Fruit fly (Drosophila melanogaster) whole organism, pupa: Measurements from ENCODE around the gene Mkp.

Experiments used
- CG10348 ChIP-seq: fragments of 200-800 bp; sonication (Bioruptor generic); IDR thresholded peaks from 2 replicates; pipeline ENCODE4 v1.3.6; 2022; ENCODE audit warnings: missing biosample characterization, missing genetic modification characterization
- CG15710 ChIP-seq: fragments of 200-800 bp; sonication (Bioruptor generic); optimal IDR thresholded peaks from 2 replicates; lab custom pipeline; 2018; ENCODE audit warnings: missing biosample characterization, mild to moderate bottlenecking, missing genetic modification characterization, moderate library complexity
- CG8159 ChIP-seq: fragments of 200-800 bp; sonication (Bioruptor generic); optimal IDR thresholded peaks from 3 replicates; lab custom pipeline; 2018; ENCODE audit warnings: missing biosample characterization, mild to moderate bottlenecking, missing genetic modification characterization, moderate library complexity
- CG9948 ChIP-seq: fragments of 200-800 bp; sonication (Bioruptor generic); optimal IDR thresholded peaks from 2 replicates; lab custom pipeline; 2018; ENCODE audit warnings: missing biosample characterization, mild to moderate bottlenecking, missing genetic modification characterization, moderate library complexity
- Ets98B ChIP-seq: fragments of 200-800 bp; sonication (Bioruptor generic); IDR thresholded peaks from 2 replicates; pipeline ENCODE4 v1.3.6; 2022; ENCODE audit warnings: missing biosample characterization, missing genetic modification characterization
- Pif1A ChIP-seq: fragments of 200-800 bp; sonication (Bioruptor generic); optimal IDR thresholded peaks from 3 replicates; lab custom pipeline; 2016; ENCODE audit warnings: missing biosample characterization, missing genetic modification characterization
- Snoo ChIP-seq: fragments of 200-800 bp; sonication (Bioruptor generic); optimal IDR thresholded peaks from 3 replicates; lab custom pipeline; 2017; ENCODE audit warnings: missing biosample characterization, mild to moderate bottlenecking, missing genetic modification characterization, inconsistent platforms
- gl ChIP-seq: fragments of 200-800 bp; sonication (Bioruptor generic); optimal IDR thresholded peaks from 2 replicates; lab custom pipeline; 2018; ENCODE audit warnings: missing biosample characterization, mild to moderate bottlenecking, missing genetic modification characterization
- rn ChIP-seq: fragments of 200-800 bp; sonication (Bioruptor generic); IDR thresholded peaks from 2 replicates; pipeline ENCODE4 v1.3.6; 2022; ENCODE audit warnings: missing biosample characterization, missing genetic modification characterization

- TF ChIP-seq rn (GFP tag; lab: Robert Waterston, UW) (no peak), Pif1A (no peak), Ets98B (GFP tag; lab: Robert Waterston, UW) (no peak), CG8159 (no peak), CG9948 (tag; lab: Kevin White, UChicago) (no peak), CG15710 (no peak), gl (tag; lab: Kevin White, UChicago) (no peak), CG10348 (GFP tag; lab: Robert Waterston, UW) (no peak), Snoo (tag; lab: Kevin White, UChicago) (no peak)
Observed at dm6 chr3L:178913-179488, 5.3 kb downstream of the Mkp start, which contains the start of gene Vdup1.
